Worm (Caenorhabditis elegans) whole organism, L3 larva: Measurements from ENCODE around the gene Y57A10A.8.

Experiments
- R02D3.7 ChIP-seq: fragments of 150-350 bp; optimal IDR thresholded peaks from 2 replicates; lab custom pipeline; 2014; ENCODE audit warnings: missing biosample characterization, missing genetic modification characterization
- aly-2 ChIP-seq: fragments of 150-350 bp; optimal IDR thresholded peaks from 2 replicates; lab custom pipeline; 2014; ENCODE audit warnings: missing biosample characterization, missing genetic modification characterization
- ama-1 ChIP-seq: fragments of 150-350 bp; optimal IDR thresholded peaks from 2 replicates; lab custom pipeline; 2018
- ceh-16 ChIP-seq: sonication (generic microtip); optimal IDR thresholded peaks from 2 replicates; lab custom pipeline; 2017; ENCODE audit warnings: missing biosample characterization, missing genetic modification characterization
- ceh-28 ChIP-seq: fragments of 150-350 bp; optimal IDR thresholded peaks from 2 replicates; lab custom pipeline; 2014; ENCODE audit warnings: missing biosample characterization, missing genetic modification reagents, missing genetic modification characterization
- ceh-82 ChIP-seq: fragments of 150-350 bp; optimal IDR thresholded peaks from 2 replicates; lab custom pipeline; 2014; ENCODE audit warnings: missing biosample characterization, missing genetic modification characterization
- ceh-9 ChIP-seq: sonication (generic microtip); optimal IDR thresholded peaks from 2 replicates; lab custom pipeline; 2018; ENCODE audit warnings: missing biosample characterization, missing genetic modification characterization
- daf-12 ChIP-seq: fragments of 150-350 bp; optimal IDR thresholded peaks from 2 replicates; lab custom pipeline; 2014; ENCODE audit warnings: missing biosample characterization, missing genetic modification reagents, missing genetic modification characterization
- egl-27 ChIP-seq: sonication (generic microtip); optimal IDR thresholded peaks from 4 replicates; lab custom pipeline; 2017; ENCODE audit warnings: missing biosample characterization, missing genetic modification reagents, missing genetic modification characterization
- egl-5 ChIP-seq: fragments of 150-350 bp; optimal IDR thresholded peaks from 2 replicates; lab custom pipeline; 2017; ENCODE audit warnings: missing biosample characterization, missing genetic modification reagents, missing genetic modification characterization, inconsistent platforms
- elt-1 ChIP-seq: fragments of 150-350 bp; optimal IDR thresholded peaks from 2 replicates; lab custom pipeline; 2014; ENCODE audit warnings: missing biosample characterization, missing genetic modification characterization
- elt-2 ChIP-seq: sonication (generic microtip); optimal IDR thresholded peaks from 2 replicates; lab custom pipeline; 2016; ENCODE audit warnings: missing genetic modification reagents, mild to moderate bottlenecking, missing genetic modification characterization, missing compliant biosample characterization
- elt-3 ChIP-seq, 3 experiments: fragments of 150-350 bp in 1 of 3; sonication (generic microtip) in 2 of 3; optimal IDR thresholded peaks; 2 replicates in 2 of 3; 4 replicates in 1 of 3; lab custom pipeline; 2014 to 2017; ENCODE audit warnings: missing biosample characterization in 3 of 3, missing genetic modification characterization in 3 of 3
- eor-1 ChIP-seq, 2 experiments: fragments of 150-350 bp; optimal IDR thresholded peaks; 2 replicates each; lab custom pipeline; 2014 to 2018; ENCODE audit warnings: missing biosample characterization in 2 of 2, missing genetic modification characterization in 2 of 2
- fkh-10 ChIP-seq: sonication (generic microtip); optimal IDR thresholded peaks from 2 replicates; lab custom pipeline; 2017; ENCODE audit warnings: missing biosample characterization, missing genetic modification reagents, missing genetic modification characterization
- fkh-2 ChIP-seq: fragments of 150-350 bp; optimal IDR thresholded peaks from 2 replicates; lab custom pipeline; 2014; ENCODE audit warnings: missing biosample characterization, missing genetic modification reagents, missing genetic modification characterization
- fos-1 ChIP-seq: fragments of 150-350 bp; optimal IDR thresholded peaks from 2 replicates; lab custom pipeline; 2014; ENCODE audit warnings: missing biosample characterization, missing genetic modification characterization
- hmg-11 ChIP-seq: sonication (generic microtip); optimal IDR thresholded peaks from 2 replicates; lab custom pipeline; 2016; ENCODE audit warnings: missing genetic modification characterization, missing compliant biosample characterization
- jun-1 ChIP-seq: fragments of 150-350 bp; optimal IDR thresholded peaks from 2 replicates; lab custom pipeline; 2014; ENCODE audit warnings: missing biosample characterization, missing genetic modification reagents, missing genetic modification characterization
- lin-15B ChIP-seq: fragments of 150-350 bp; optimal IDR thresholded peaks from 2 replicates; lab custom pipeline; 2014; ENCODE audit warnings: missing biosample characterization, missing genetic modification characterization
- lin-39 ChIP-seq: fragments of 150-350 bp; optimal IDR thresholded peaks from 2 replicates; lab custom pipeline; 2018; ENCODE audit warnings: missing biosample characterization, missing genetic modification reagents, missing genetic modification characterization
- mdl-1 ChIP-seq: fragments of 150-350 bp; optimal IDR thresholded peaks from 2 replicates; lab custom pipeline; 2014; ENCODE audit warnings: missing biosample characterization, missing genetic modification characterization
- nfya-1 ChIP-seq: sonication (generic microtip); optimal IDR thresholded peaks from 2 replicates; lab custom pipeline; 2017; ENCODE audit warnings: missing genetic modification characterization, mild to moderate bottlenecking, missing compliant biosample characterization, antibody characterized with exemption, moderate library complexity; ENCODE audit not compliant: insufficient read depth
- nhr-11 ChIP-seq: fragments of 150-350 bp; optimal IDR thresholded peaks from 2 replicates; lab custom pipeline; 2014; ENCODE audit warnings: missing biosample characterization, missing genetic modification characterization
- nhr-12 ChIP-seq: fragments of 150-350 bp; optimal IDR thresholded peaks from 2 replicates; lab custom pipeline; 2014; ENCODE audit warnings: missing biosample characterization, missing genetic modification characterization
- nhr-23 ChIP-seq: fragments of 150-350 bp; optimal IDR thresholded peaks from 2 replicates; lab custom pipeline; 2014; ENCODE audit warnings: missing biosample characterization, missing genetic modification reagents, missing genetic modification characterization
- nhr-25 ChIP-seq: sonication (generic microtip); optimal IDR thresholded peaks from 2 replicates; lab custom pipeline; 2017; ENCODE audit warnings: missing biosample characterization, missing genetic modification characterization
- nhr-28 ChIP-seq: fragments of 150-350 bp; optimal IDR thresholded peaks from 2 replicates; lab custom pipeline; 2014; ENCODE audit warnings: missing biosample characterization, missing genetic modification characterization
- nhr-43 ChIP-seq: sonication (generic microtip); optimal IDR thresholded peaks from 2 replicates; lab custom pipeline; 2016; ENCODE audit warnings: mild to moderate bottlenecking, missing genetic modification characterization, missing compliant biosample characterization; ENCODE audit not compliant: poor library complexity, severe bottlenecking
- nhr-67 ChIP-seq: fragments of 150-350 bp; optimal IDR thresholded peaks from 2 replicates; lab custom pipeline; 2014; ENCODE audit warnings: missing biosample characterization, missing genetic modification characterization
- nhr-76 ChIP-seq: fragments of 150-350 bp; sonication (generic microtip); optimal IDR thresholded peaks from 5 replicates; lab custom pipeline; 2014; ENCODE audit warnings: missing biosample characterization, missing genetic modification characterization
- nhr-77 ChIP-seq: fragments of 150-350 bp; optimal IDR thresholded peaks from 2 replicates; lab custom pipeline; 2014; ENCODE audit warnings: missing biosample characterization, missing genetic modification characterization
- pha-4 ChIP-seq: fragments of 150-350 bp; optimal IDR thresholded peaks from 2 replicates; lab custom pipeline; 2014; ENCODE audit warnings: missing biosample characterization, missing genetic modification reagents, missing genetic modification characterization
- pqm-1 ChIP-seq: fragments of 150-350 bp; optimal IDR thresholded peaks from 2 replicates; lab custom pipeline; 2017; ENCODE audit warnings: missing biosample characterization, missing genetic modification characterization, inconsistent platforms
- sea-2 ChIP-seq: fragments of 150-350 bp; sonication (generic microtip); optimal IDR thresholded peaks from 4 replicates; lab custom pipeline; 2014; ENCODE audit warnings: missing biosample characterization, missing genetic modification reagents, missing genetic modification characterization
- skn-1 ChIP-seq: fragments of 150-350 bp; optimal IDR thresholded peaks from 2 replicates; lab custom pipeline; 2014; ENCODE audit warnings: missing biosample characterization, missing genetic modification characterization
- snpc-4 ChIP-seq: fragments of 150-350 bp; optimal IDR thresholded peaks from 2 replicates; lab custom pipeline; 2014; ENCODE audit warnings: missing biosample characterization, missing genetic modification characterization
- tbx-2 ChIP-seq: sonication (generic microtip); optimal IDR thresholded peaks from 2 replicates; lab custom pipeline; 2016; ENCODE audit warnings: mild to moderate bottlenecking, missing genetic modification characterization, missing compliant biosample characterization
- unc-39 ChIP-seq: sonication (generic microtip); optimal IDR thresholded peaks from 4 replicates; lab custom pipeline; 2017; ENCODE audit warnings: missing biosample characterization, missing genetic modification characterization
- zag-1 ChIP-seq: fragments of 150-350 bp; optimal IDR thresholded peaks from 2 replicates; lab custom pipeline; 2014; ENCODE audit warnings: missing biosample characterization, missing genetic modification characterization
- ztf-11 ChIP-seq: fragments of 150-350 bp; optimal IDR thresholded peaks from 2 replicates; lab custom pipeline; 2014; ENCODE audit warnings: missing biosample characterization, missing genetic modification characterization
- ztf-4 ChIP-seq: fragments of 150-350 bp; optimal IDR thresholded peaks from 2 replicates; lab custom pipeline; 2014; ENCODE audit warnings: missing biosample characterization, missing genetic modification characterization

Y57A10A.8 gene

ce11 chrII:12176521-12176920, 11.9 kb downstream of the Y57A10A.8 start:
- TF ChIP-seq lin-39 (tag; lab: Kevin White, UChicago) (no peak), ceh-28 (peak; percentile 94)

- TF ChIP-seq R02D3.7 (tag; lab: Kevin White, UChicago) (no peak), mdl-1 (tag; lab: Kevin White, UChicago) (no peak), pha-4 (tag; lab: Kevin White, UChicago) (peak; percentile 21), lin-15B (peak; percentile 7), nhr-25 (tag; lab: Kevin White, UChicago) (no peak), ceh-9 (tag; lab: Kevin White, UChicago) (no peak), nfya-1 (tag; lab: Kevin White, UChicago) (peak; percentile 28), nhr-67 (no peak), zag-1 (tag; lab: Kevin White, UChicago) (no peak)
Observed at ce11 chrII:12184857-12185256, 20.2 kb downstream of the Y57A10A.8 start, which contains the start of gene Y57A10A.13. TSS of gene Y57A10A.13 (minus strand) at chrII:12184902.

ce11 chrII:12185710-12186109, 21.1 kb downstream of the Y57A10A.8 start, which contains the start of gene Y57A10A.14:
TSS of gene Y57A10A.14 (plus strand) at chrII:12185937.
- no peak for TF ChIP-seq snpc-4 (tag; lab: Kevin White, UChicago)
- no peak for TF ChIP-seq fkh-10
- TF ChIP-seq ama-1 (lab: Kevin White, UChicago), result no peak
- TF ChIP-seq ceh-9 (tag; lab: Kevin White, UChicago), result no peak
- TF ChIP-seq skn-1 (tag; lab: Kevin White, UChicago), result peak; percentile 92
- TF ChIP-seq nhr-76 (tag; lab: Kevin White, UChicago), result no peak
- no peak for TF ChIP-seq unc-39 (tag; lab: Kevin White, UChicago)
- no peak for TF ChIP-seq ceh-16 (tag; lab: Kevin White, UChicago)
- no peak for TF ChIP-seq eor-1 (tag; optimal IDR thresholded peaks at IDR 0.05; lab: Kevin White, UChicago)
- TF ChIP-seq nhr-25 (tag; lab: Kevin White, UChicago), result no peak
- TF ChIP-seq nhr-28 (tag; lab: Kevin White, UChicago), result no peak
- peak; percentile 8 for TF ChIP-seq ceh-28
- TF ChIP-seq sea-2 (GFP tag; lab: Kevin White, UChicago), result no peak
- no peak for TF ChIP-seq hmg-11 (tag; lab: Kevin White, UChicago)
- TF ChIP-seq jun-1 (tag; lab: Kevin White, UChicago), result peak; percentile 44
- TF ChIP-seq nhr-77 (tag; lab: Kevin White, UChicago), result no peak
- TF ChIP-seq zag-1 (tag; lab: Kevin White, UChicago), result no peak
- no peak for TF ChIP-seq lin-15B
- no peak for TF ChIP-seq nhr-11
- TF ChIP-seq ceh-82 (tag; lab: Kevin White, UChicago), result no peak
- TF ChIP-seq daf-12 (tag; lab: Kevin White, UChicago), result no peak
- TF ChIP-seq tbx-2 (tag; lab: Kevin White, UChicago), result no peak
- TF ChIP-seq pha-4 (tag; lab: Kevin White, UChicago), result peak; percentile 58
- TF ChIP-seq elt-1 (tag; lab: Kevin White, UChicago), result no peak
- no peak for TF ChIP-seq elt-3 (tag; optimal IDR thresholded peaks at IDR 0.05; lab: Kevin White, UChicago)
- TF ChIP-seq nhr-23 (tag; lab: Kevin White, UChicago), result no peak
- no peak for TF ChIP-seq aly-2 (tag; lab: Kevin White, UChicago)
- no peak for TF ChIP-seq fkh-2 (tag; lab: Kevin White, UChicago)
- peak; percentile 98 for TF ChIP-seq elt-2 (tag; lab: Kevin White, UChicago)
- TF ChIP-seq nhr-12 (tag; lab: Kevin White, UChicago), result no peak
- TF ChIP-seq nhr-43 (tag; lab: Kevin White, UChicago), result no peak
- no peak for TF ChIP-seq fos-1
- TF ChIP-seq egl-27 (tag; lab: Kevin White, UChicago), result peak; percentile 24
- peak; percentile 94 for TF ChIP-seq pqm-1 (tag; lab: Kevin White, UChicago)
- peak; percentile 13 for TF ChIP-seq nfya-1 (tag; lab: Kevin White, UChicago)
- no peak for TF ChIP-seq egl-5 (tag; lab: Kevin White, UChicago)
- TF ChIP-seq ztf-4, result no peak
- TF ChIP-seq ztf-11 (tag; lab: Kevin White, UChicago), result no peak
- TF ChIP-seq, all 47 proteins: peak for 8
